Fruit fly (Drosophila melanogaster) whole organism, prepupa: Measurements from ENCODE around the gene AP-1gamma.

Experiments used
- Blimp-1 ChIP-seq: fragments of 200-800 bp; sonication (Bioruptor generic); optimal IDR thresholded peaks from 3 replicates; lab custom pipeline; 2017; ENCODE audit warnings: missing biosample characterization, missing genetic modification characterization, mild to moderate bottlenecking, moderate library complexity, missing genetic modification reagents
- CG16779 ChIP-seq: fragments of 200-800 bp; sonication (Bioruptor generic); optimal IDR thresholded peaks from 3 replicates; lab custom pipeline; 2017; ENCODE audit warnings: missing biosample characterization, mild to moderate bottlenecking, missing genetic modification characterization
- CG6854 ChIP-seq: fragments of 200-800 bp; sonication (Bioruptor generic); optimal IDR thresholded peaks from 2 replicates; lab custom pipeline; 2017; ENCODE audit warnings: missing biosample characterization, mild to moderate bottlenecking, missing genetic modification characterization
- OdsH ChIP-seq: fragments of 200-800 bp; sonication (Bioruptor generic); optimal IDR thresholded peaks from 3 replicates; lab custom pipeline; 2016; ENCODE audit warnings: missing biosample characterization, missing genetic modification characterization
- Sox15 ChIP-seq: fragments of 200-800 bp; sonication (Bioruptor generic); optimal IDR thresholded peaks from 3 replicates; lab custom pipeline; 2016; ENCODE audit warnings: missing biosample characterization, missing genetic modification characterization
- net ChIP-seq: fragments of 200-800 bp; sonication (Bioruptor generic); optimal IDR thresholded peaks from 3 replicates; lab custom pipeline; 2016; ENCODE audit warnings: missing biosample characterization, missing genetic modification characterization

DNA sequence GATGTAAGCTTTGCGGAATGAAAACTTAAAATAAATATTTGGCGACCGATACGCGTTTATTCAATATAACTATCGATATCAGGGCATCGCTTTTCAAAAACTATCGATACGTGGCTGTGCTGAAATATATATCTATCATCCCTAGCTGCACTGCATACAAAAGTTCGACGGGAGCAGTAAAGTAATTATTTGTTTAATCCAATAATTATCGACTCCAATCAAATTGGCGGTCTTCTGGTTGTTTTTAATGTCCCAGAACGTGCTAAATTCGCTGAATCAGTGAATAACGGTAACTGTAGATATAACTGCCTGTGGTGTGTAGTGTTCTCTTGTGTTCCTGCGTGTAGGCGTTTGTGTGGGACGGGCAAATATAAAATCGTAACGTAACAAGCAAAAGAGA is 54.6 kb downstream of the AP-1gamma start, which contains the start of gene mei-P26:
- peak; percentile 44 for TF ChIP-seq CG6854
- no peak for TF ChIP-seq Sox15 (GFP tag; lab: Kevin White, UChicago)
- no peak for TF ChIP-seq OdsH (GFP tag; lab: Kevin White, UChicago)
- TF ChIP-seq Blimp-1 (GFP tag; lab: Kevin White, UChicago): no peak
- no peak for TF ChIP-seq CG16779
- TF ChIP-seq net (GFP tag; lab: Kevin White, UChicago): no peak
